Worm (Caenorhabditis elegans) whole organism, mixed stage, embryonic: ENCODE results near the gene F37H8.5.

Experiments used
- bed-3 ChIP-seq: fragments of 200-800 bp; sonication (Bioruptor generic); optimal IDR thresholded peaks from 3 replicates; lab custom pipeline; 2018; ENCODE audit warnings: mild to moderate bottlenecking, missing genetic modification characterization, moderate library complexity, missing compliant biosample characterization
- blmp-1 ChIP-seq: fragments of 150-350 bp; optimal IDR thresholded peaks from 2 replicates; lab custom pipeline; 2014; ENCODE audit warnings: missing biosample characterization, missing genetic modification characterization
- ceh-39 ChIP-seq: fragments of 150-350 bp; optimal IDR thresholded peaks from 2 replicates; lab custom pipeline; 2014; ENCODE audit warnings: missing biosample characterization, missing genetic modification characterization
- elt-3 ChIP-seq: fragments of 150-350 bp; optimal IDR thresholded peaks from 2 replicates; lab custom pipeline; 2014; ENCODE audit warnings: missing biosample characterization, missing genetic modification characterization
- lin-13 ChIP-seq: fragments of 150-350 bp; optimal IDR thresholded peaks from 2 replicates; lab custom pipeline; 2014; ENCODE audit warnings: missing biosample characterization, missing genetic modification characterization
- nhr-12 ChIP-seq: fragments of 150-350 bp; optimal IDR thresholded peaks from 2 replicates; lab custom pipeline; 2014; ENCODE audit warnings: missing biosample characterization, missing genetic modification characterization
- nhr-237 ChIP-seq: fragments of 150-350 bp; optimal IDR thresholded peaks from 2 replicates; lab custom pipeline; 2014; ENCODE audit warnings: missing biosample characterization, missing genetic modification characterization
- nhr-28 ChIP-seq: fragments of 150-350 bp; optimal IDR thresholded peaks from 2 replicates; lab custom pipeline; 2014; ENCODE audit warnings: missing biosample characterization, missing genetic modification characterization
- nhr-76 ChIP-seq: sonication (generic microtip); optimal IDR thresholded peaks from 2 replicates; lab custom pipeline; 2017; ENCODE audit warnings: missing biosample characterization, missing genetic modification characterization
- pha-4 ChIP-seq: fragments of 150-350 bp; optimal IDR thresholded peaks from 2 replicates; lab custom pipeline; 2018; ENCODE audit warnings: missing biosample characterization, missing genetic modification reagents, missing genetic modification characterization
- unc-62 ChIP-seq: fragments of 150-350 bp; optimal IDR thresholded peaks from 2 replicates; lab custom pipeline; 2014; ENCODE audit warnings: missing biosample characterization, missing genetic modification reagents, missing genetic modification characterization
- ztf-11 ChIP-seq: fragments of 150-350 bp; optimal IDR thresholded peaks from 2 replicates; lab custom pipeline; 2014; ENCODE audit warnings: missing biosample characterization, missing genetic modification characterization

DNA sequence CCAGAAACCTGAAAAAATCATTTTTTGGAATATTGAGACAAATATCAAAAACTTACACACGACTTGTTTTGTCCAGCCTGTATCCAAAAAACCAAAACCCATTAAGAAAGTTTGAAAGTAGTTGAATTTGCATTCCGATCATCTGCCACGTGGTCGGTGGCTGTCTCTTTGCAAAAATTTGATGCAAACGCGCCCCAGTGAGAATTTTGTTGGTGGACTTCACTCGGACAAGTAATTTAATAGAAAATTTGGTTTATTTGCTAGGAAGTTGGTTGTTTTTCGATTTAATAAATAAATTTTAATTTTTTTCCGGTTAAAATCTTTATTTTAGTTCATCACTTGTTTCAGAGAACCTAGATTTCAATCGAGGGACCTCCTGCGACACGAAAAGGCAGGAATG is 12.7 kb upstream of the F37H8.5 start:
- no peak for TF ChIP-seq ztf-11 (tag; lab: Kevin White, UChicago)
- no peak for TF ChIP-seq bed-3 (GFP tag; lab: Kevin White, UChicago)
- TF ChIP-seq nhr-12: no peak
- no peak for TF ChIP-seq nhr-76 (tag; lab: Kevin White, UChicago)
- no peak for TF ChIP-seq elt-3 (tag; lab: Kevin White, UChicago)
- TF ChIP-seq blmp-1: no peak
- TF ChIP-seq unc-62: no peak
- TF ChIP-seq nhr-237 (tag; lab: Kevin White, UChicago): no peak
- no peak for TF ChIP-seq ceh-39 (tag; lab: Kevin White, UChicago)
- no peak for TF ChIP-seq lin-13 (tag; lab: Kevin White, UChicago)
- no peak for TF ChIP-seq nhr-28 (tag; lab: Kevin White, UChicago)
- no peak for TF ChIP-seq pha-4 (tag; lab: Kevin White, UChicago)
